Worm (Caenorhabditis elegans) whole organism, L1 larva: ENCODE results near the gene fbxa-13.
A peak's percentile ranks its signal among the peaks of the same experiment; 100 is the strongest.

ENCODE experiments used
- C16A3.4 ChIP-seq: fragments of 150-350 bp; optimal IDR thresholded peaks from 2 replicates; lab custom pipeline; 2014; ENCODE audit warnings: missing biosample characterization, missing genetic modification characterization
- F16B12.6 ChIP-seq: fragments of 150-350 bp; optimal IDR thresholded peaks from 2 replicates; lab custom pipeline; 2014; ENCODE audit warnings: missing biosample characterization, missing genetic modification characterization
- Y116A8C.19 ChIP-seq: sonication (generic microtip); optimal IDR thresholded peaks from 2 replicates; lab custom pipeline; 2016; ENCODE audit warnings: missing compliant biosample characterization, missing genetic modification characterization, borderline replicate concordance
- ama-1 ChIP-seq: fragments of 150-350 bp; optimal IDR thresholded peaks from 2 replicates; lab custom pipeline; 2014
- blmp-1 ChIP-seq: fragments of 150-350 bp; optimal IDR thresholded peaks from 2 replicates; lab custom pipeline; 2014; ENCODE audit warnings: missing biosample characterization, missing genetic modification characterization
- ceh-63 ChIP-seq: fragments of 200-800 bp; sonication (Bioruptor generic); optimal IDR thresholded peaks from 2 replicates; lab custom pipeline; 2018; ENCODE audit warnings: mild to moderate bottlenecking, missing genetic modification characterization, missing compliant biosample characterization
- ceh-82 ChIP-seq, 3 experiments: fragments of 150-350 bp in 1 of 3; sonication (generic microtip) in 2 of 3; optimal IDR thresholded peaks; 2 replicates each; lab custom pipeline; 2014 to 2017; ENCODE audit warnings: missing biosample characterization in 3 of 3, missing genetic modification characterization in 3 of 3
- ceh-88 ChIP-seq: fragments of 200-800 bp; sonication (Bioruptor generic); IDR thresholded peaks from 2 replicates; pipeline ENCODE4 v1.3.6; 2022; ENCODE audit warnings: missing genetic modification characterization, missing compliant biosample characterization
- dpl-1 ChIP-seq, 3 experiments: fragments of 150-350 bp in 2 of 3; sonication (generic microtip) in 1 of 3; optimal IDR thresholded peaks; 2 replicates each; lab custom pipeline; 2014 to 2017; ENCODE audit warnings: missing biosample characterization in 3 of 3, missing genetic modification characterization in 3 of 3, missing genetic modification reagents in 3 of 3
- dsc-1 ChIP-seq: sonication (generic microtip); optimal IDR thresholded peaks from 2 replicates; lab custom pipeline; 2016; ENCODE audit warnings: mild to moderate bottlenecking, missing genetic modification characterization, missing compliant biosample characterization
- efl-3 ChIP-seq: fragments of 200-800 bp; sonication (Bioruptor generic); optimal IDR thresholded peaks from 2 replicates; lab custom pipeline; 2018; ENCODE audit warnings: mild to moderate bottlenecking, missing genetic modification characterization, missing compliant biosample characterization
- egl-13 ChIP-seq: sonication (generic microtip); optimal IDR thresholded peaks from 2 replicates; lab custom pipeline; 2016; ENCODE audit warnings: missing genotype, missing genetic modification reagents, missing genetic modification characterization, missing compliant biosample characterization
- ets-5 ChIP-seq: fragments of 200-800 bp; sonication (Bioruptor generic); IDR thresholded peaks from 2 replicates; pipeline ENCODE4 v1.3.6; 2022; ENCODE audit warnings: missing genetic modification characterization, missing compliant biosample characterization
- fkh-10 ChIP-seq: sonication (generic microtip); optimal IDR thresholded peaks from 2 replicates; lab custom pipeline; 2017; ENCODE audit warnings: missing biosample characterization, missing genetic modification reagents, missing genetic modification characterization
- fkh-8 ChIP-seq: sonication (generic microtip); optimal IDR thresholded peaks from 2 replicates; lab custom pipeline; 2016; ENCODE audit warnings: mild to moderate bottlenecking, missing genetic modification characterization, missing compliant biosample characterization
- fos-1 ChIP-seq: fragments of 150-350 bp; optimal IDR thresholded peaks from 2 replicates; lab custom pipeline; 2014; ENCODE audit warnings: missing biosample characterization, missing genetic modification characterization
- hlh-4 ChIP-seq: sonication (generic microtip); optimal IDR thresholded peaks from 2 replicates; lab custom pipeline; 2016; ENCODE audit warnings: mild to moderate bottlenecking, missing genetic modification characterization, missing compliant biosample characterization
- hpl-2 ChIP-seq: fragments of 150-350 bp; optimal IDR thresholded peaks from 2 replicates; lab custom pipeline; 2014; ENCODE audit warnings: missing biosample characterization, missing genetic modification reagents, missing genetic modification characterization
- irx-1 ChIP-seq: sonication (generic microtip); optimal IDR thresholded peaks from 2 replicates; lab custom pipeline; 2016; ENCODE audit warnings: missing genetic modification characterization, missing compliant biosample characterization
- lin-14 ChIP-seq: fragments of 200-800 bp; sonication (Bioruptor generic); optimal IDR thresholded peaks from 2 replicates; lab custom pipeline; 2018; ENCODE audit warnings: mild to moderate bottlenecking, missing genetic modification characterization, moderate library complexity, missing compliant biosample characterization
- lin-39 ChIP-seq: fragments of 150-350 bp; optimal IDR thresholded peaks from 2 replicates; lab custom pipeline; 2014; ENCODE audit warnings: missing biosample characterization, missing genetic modification reagents, missing genetic modification characterization
- mdl-1 ChIP-seq, 2 experiments: fragments of 150-350 bp; optimal IDR thresholded peaks; 2 replicates each; lab custom pipeline; 2014 to 2017; ENCODE audit warnings: missing biosample characterization in 2 of 2, missing genetic modification characterization in 2 of 2, inconsistent platforms in 1 of 2
- mef-2 ChIP-seq: fragments of 150-350 bp; optimal IDR thresholded peaks from 2 replicates; lab custom pipeline; 2014; ENCODE audit warnings: missing biosample characterization, missing genetic modification characterization
- nhr-11 ChIP-seq: fragments of 150-350 bp; optimal IDR thresholded peaks from 2 replicates; lab custom pipeline; 2014; ENCODE audit warnings: missing biosample characterization, missing genetic modification characterization
- nhr-19 ChIP-seq: fragments of 200-800 bp; sonication (Bioruptor generic); conservative IDR thresholded peaks from 2 replicates; pipeline ENCODE4 v1.3.6; 2022; ENCODE audit warnings: missing genetic modification characterization, missing compliant biosample characterization
- nhr-20 ChIP-seq: sonication (generic microtip); optimal IDR thresholded peaks from 2 replicates; lab custom pipeline; 2016; ENCODE audit warnings: mild to moderate bottlenecking, missing genetic modification characterization, missing compliant biosample characterization
- nhr-71 ChIP-seq: sonication (generic microtip); optimal IDR thresholded peaks from 2 replicates; lab custom pipeline; 2016; ENCODE audit warnings: mild to moderate bottlenecking, missing genetic modification characterization, moderate library complexity, missing compliant biosample characterization
- nhr-76 ChIP-seq: sonication (generic microtip); optimal IDR thresholded peaks from 2 replicates; lab custom pipeline; 2017; ENCODE audit warnings: missing biosample characterization, missing genetic modification characterization
- nhr-90 ChIP-seq: sonication (generic microtip); optimal IDR thresholded peaks from 2 replicates; lab custom pipeline; 2016; ENCODE audit warnings: mild to moderate bottlenecking, missing genetic modification characterization, missing compliant biosample characterization; ENCODE audit not compliant: poor library complexity
- pag-3 ChIP-seq: sonication (generic microtip); optimal IDR thresholded peaks from 2 replicates; lab custom pipeline; 2017; ENCODE audit warnings: missing genetic modification characterization, mild to moderate bottlenecking, missing compliant biosample characterization, antibody characterized with exemption, borderline replicate concordance; ENCODE audit not compliant: insufficient read depth
- pax-3 ChIP-seq: fragments of 200-800 bp; sonication (Bioruptor generic); optimal IDR thresholded peaks from 2 replicates; lab custom pipeline; 2018; ENCODE audit warnings: mild to moderate bottlenecking, missing genetic modification characterization, moderate library complexity, missing compliant biosample characterization
- pqm-1 ChIP-seq: sonication (generic microtip); optimal IDR thresholded peaks from 3 replicates; lab custom pipeline; 2017; ENCODE audit warnings: missing biosample characterization, missing genetic modification characterization
- rnt-1 ChIP-seq: sonication (generic microtip); optimal IDR thresholded peaks from 2 replicates; lab custom pipeline; 2016; ENCODE audit warnings: mild to moderate bottlenecking, missing genetic modification characterization, moderate library complexity, missing compliant biosample characterization
- snu-23 ChIP-seq: sonication (generic microtip); optimal IDR thresholded peaks from 2 replicates; lab custom pipeline; 2016; ENCODE audit warnings: missing genetic modification characterization, missing compliant biosample characterization
- sox-4 ChIP-seq: sonication (generic microtip); optimal IDR thresholded peaks from 2 replicates; lab custom pipeline; 2016; ENCODE audit warnings: missing genetic modification characterization, missing compliant biosample characterization
- tbx-2 ChIP-seq: sonication (generic microtip); optimal IDR thresholded peaks from 2 replicates; lab custom pipeline; 2016; ENCODE audit warnings: missing genetic modification characterization, missing compliant biosample characterization
- tlp-1 ChIP-seq: fragments of 150-350 bp; optimal IDR thresholded peaks from 2 replicates; lab custom pipeline; 2014; ENCODE audit warnings: missing biosample characterization, missing genetic modification characterization
- unc-130 ChIP-seq: fragments of 150-350 bp; optimal IDR thresholded peaks from 2 replicates; lab custom pipeline; 2017; ENCODE audit warnings: missing biosample characterization, missing genetic modification characterization, inconsistent platforms
- unc-98 ChIP-seq: fragments of 200-800 bp; sonication (Bioruptor generic); IDR thresholded peaks from 2 replicates; pipeline ENCODE4 v1.3.6; 2022; ENCODE audit warnings: missing genetic modification characterization, missing compliant biosample characterization
- vab-15 ChIP-seq: sonication (generic microtip); optimal IDR thresholded peaks from 2 replicates; lab custom pipeline; 2017; ENCODE audit warnings: missing genotype, mild to moderate bottlenecking, missing genetic modification characterization, missing compliant biosample characterization
- xbp-1 ChIP-seq: sonication (generic microtip); optimal IDR thresholded peaks from 2 replicates; lab custom pipeline; 2016; ENCODE audit warnings: missing genetic modification characterization, missing compliant biosample characterization
- zip-4 ChIP-seq: fragments of 200-800 bp; sonication (Bioruptor generic); optimal IDR thresholded peaks from 2 replicates; lab custom pipeline; 2018; ENCODE audit warnings: mild to moderate bottlenecking, missing genetic modification characterization, moderate library complexity, missing compliant biosample characterization
- ztf-11 ChIP-seq, 2 experiments: sonication (generic microtip); optimal IDR thresholded peaks; 2 replicates each; lab custom pipeline; 2016 to 2017; ENCODE audit warnings: missing genetic modification characterization in 2 of 2, missing biosample characterization in 1 of 2, missing compliant biosample characterization in 1 of 2
- ztf-4 ChIP-seq: fragments of 150-350 bp; optimal IDR thresholded peaks from 2 replicates; lab custom pipeline; 2014; ENCODE audit warnings: missing biosample characterization, missing genetic modification characterization

Gene fbxa-13

DNA sequence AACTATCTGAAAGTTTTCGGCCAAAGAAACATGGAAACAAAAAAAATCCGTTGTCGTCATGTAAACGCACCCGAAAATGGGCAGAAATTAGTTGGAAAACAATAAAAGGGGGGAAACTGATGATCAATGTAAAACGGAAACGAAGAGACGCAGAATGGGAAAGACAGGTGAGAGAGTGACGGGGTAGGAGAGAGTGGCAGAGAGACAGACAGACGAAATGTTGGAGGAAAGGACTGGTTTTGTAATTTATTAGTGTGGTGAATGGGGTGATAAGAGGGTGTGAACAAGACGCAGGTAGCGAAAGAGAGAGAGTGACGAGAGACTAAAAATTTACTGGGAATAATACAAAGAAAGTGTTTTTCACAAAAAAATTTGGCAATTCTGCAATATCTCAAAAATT, 24.7 kb downstream of the fbxa-13 start (continued):
- peak; percentile 52 for TF ChIP-seq irx-1 (tag; lab: Kevin White, UChicago)
- peak; percentile 94 for TF ChIP-seq nhr-90 (tag; lab: Kevin White, UChicago)
- peak; percentile 76 for TF ChIP-seq lin-39
- peak; percentile 75 for TF ChIP-seq ztf-4 (tag; lab: Kevin White, UChicago)
- peak; percentile 11 to 51 (median 14) for TF ChIP-seq ceh-82 (tag; optimal IDR thresholded peaks at IDR 0.05; lab: Kevin White, UChicago)
- no peak for TF ChIP-seq F16B12.6 (tag; lab: Kevin White, UChicago)
- no peak for TF ChIP-seq nhr-11
- TF ChIP-seq fos-1 (tag; lab: Kevin White, UChicago) = peak; percentile 70
- TF ChIP-seq ets-5 (GFP tag; lab: Robert Waterston, UW) = no peak
- peak; percentile 40 for TF ChIP-seq C16A3.4 (tag; lab: Kevin White, UChicago)
- peak; percentile 85 for TF ChIP-seq tbx-2 (tag; lab: Kevin White, UChicago)
- peak; percentile 5 for TF ChIP-seq efl-3 (GFP tag; lab: Kevin White, UChicago)
- TF ChIP-seq hpl-2 = peak; percentile 22
- TF ChIP-seq ztf-11 (tag; optimal IDR thresholded peaks at IDR 0.05; lab: Kevin White, UChicago) = peak in 1 of 2 experiments; percentile 1
- TF ChIP-seq, all 84 proteins: peak for 43

- TF ChIP-seq mef-2 (tag; lab: Kevin White, UChicago) (no peak), hlh-4 (no peak), fkh-10 (no peak), tlp-1 (no peak), blmp-1 (no peak), lin-39 (no peak), egl-13 (tag; lab: Kevin White, UChicago) (no peak), efl-3 (GFP tag; lab: Kevin White, UChicago) (no peak), ama-1 (lab: Kevin White, UChicago) (no peak), ztf-11 (tag; optimal IDR thresholded peaks at IDR 0.05; lab: Kevin White, UChicago) (no peak), nhr-11 (no peak), nhr-20 (no peak), xbp-1 (tag; lab: Kevin White, UChicago) (no peak), nhr-19 (GFP tag; lab: Robert Waterston, UW) (no peak), ceh-63 (no peak), unc-130 (no peak), pax-3 (tag; lab: Kevin White, UChicago) (no peak), dsc-1 (tag; lab: Kevin White, UChicago) (no peak)
Measured at ce11 chrIII:1680393-1680792, 25.3 kb downstream of the fbxa-13 start.

DNA sequence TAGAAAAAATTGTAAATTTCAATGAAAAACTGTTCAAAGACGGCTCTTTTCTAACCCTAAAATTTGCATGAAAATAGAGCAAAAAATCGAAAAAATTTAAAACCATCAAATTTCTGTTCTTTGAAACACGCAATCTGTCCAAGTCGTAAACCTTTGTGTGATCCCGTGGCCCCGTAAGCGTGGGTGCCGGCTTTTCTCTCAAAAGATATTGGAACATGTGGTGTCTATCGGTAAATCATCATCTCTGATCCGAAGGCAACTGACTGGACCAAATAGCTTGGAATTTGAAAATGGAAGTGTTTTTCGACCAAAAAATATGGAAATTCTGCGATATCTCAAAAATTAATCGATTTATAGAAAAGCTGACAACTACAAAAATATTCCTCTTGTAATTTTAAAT, 27.0 kb downstream of the fbxa-13 start:
- TF ChIP-seq nhr-71 (tag; lab: Kevin White, UChicago) (peak; percentile 49), rnt-1 (tag; lab: Kevin White, UChicago) (peak; percentile 67), snu-23 (GFP tag; lab: Kevin White, UChicago) (peak; percentile 14), tlp-1 (no peak), lin-14 (GFP tag; lab: Kevin White, UChicago) (peak; percentile 59)

DNA sequence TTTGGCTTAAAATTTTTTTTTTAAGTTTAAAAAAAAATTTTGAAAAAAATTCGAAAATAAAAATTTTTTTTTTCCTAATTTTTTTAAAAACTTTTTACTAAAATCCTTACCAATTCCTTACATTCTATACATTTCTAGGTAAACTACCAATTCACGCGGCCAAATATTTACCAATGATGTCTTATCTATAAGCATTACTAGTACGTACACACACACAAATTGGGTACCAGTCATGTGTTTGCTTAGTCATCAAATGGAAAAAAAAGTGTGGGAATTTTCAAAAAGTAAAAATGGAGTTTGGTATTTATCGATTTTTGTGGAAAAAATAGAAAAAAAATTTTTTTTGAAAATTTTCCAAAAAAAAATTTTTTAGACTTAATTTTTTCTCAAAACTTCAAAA, 29.1 kb downstream of the fbxa-13 start, which contains the start of gene Y22D7AR.6:
Gene Y22D7AR.6, minus strand, starts transcription at position 134 of the 400 bp plus-strand sequence.
- no peak for TF ChIP-seq tbx-2 (tag; lab: Kevin White, UChicago)
- no peak for TF ChIP-seq egl-13 (tag; lab: Kevin White, UChicago)
- TF ChIP-seq nhr-20 = no peak
- TF ChIP-seq nhr-19 (GFP tag; lab: Robert Waterston, UW) = no peak
- TF ChIP-seq zip-4 (GFP tag; lab: Kevin White, UChicago) = no peak
- no peak for TF ChIP-seq xbp-1 (tag; lab: Kevin White, UChicago)
- no peak for TF ChIP-seq mdl-1 (tag; optimal IDR thresholded peaks at IDR 0.05; lab: Kevin White, UChicago)
- no peak for TF ChIP-seq mef-2 (tag; lab: Kevin White, UChicago)
- TF ChIP-seq nhr-76 = no peak
- no peak for TF ChIP-seq vab-15
- no peak for TF ChIP-seq unc-98
- no peak for TF ChIP-seq Y116A8C.19 (tag; lab: Kevin White, UChicago)
- TF ChIP-seq sox-4 (tag; lab: Kevin White, UChicago) = no peak
- no peak for TF ChIP-seq fkh-8 (tag; lab: Kevin White, UChicago)
- TF ChIP-seq ets-5 (GFP tag; lab: Robert Waterston, UW) = no peak
- TF ChIP-seq dpl-1 (GFP tag; optimal IDR thresholded peaks at IDR 0.05; lab: Kevin White, UChicago) = no peak
- TF ChIP-seq pag-3 (tag; lab: Kevin White, UChicago) = no peak
- TF ChIP-seq ceh-88 (GFP tag; lab: Robert Waterston, UW) = no peak
- TF ChIP-seq ceh-82 (tag; optimal IDR thresholded peaks at IDR 0.05; lab: Kevin White, UChicago) = no peak
- TF ChIP-seq pqm-1 (tag; lab: Kevin White, UChicago) = no peak
